Worm (Caenorhabditis elegans) whole organism, L1 larva: ENCODE data around the gene C38C3.3.

ENCODE experiments used
- egl-27 ChIP-seq, 2 experiments: fragments of 150-350 bp in 1 of 2; sonication (generic microtip); optimal IDR thresholded peaks; 3 replicates each; lab custom pipeline; 2017 to 2018; ENCODE audit warnings: missing biosample characterization in 2 of 2, missing genetic modification characterization in 2 of 2, missing genetic modification reagents in 2 of 2
- snpc-4 ChIP-seq: fragments of 150-350 bp; optimal IDR thresholded peaks from 2 replicates; lab custom pipeline; 2014; ENCODE audit warnings: missing biosample characterization, missing genetic modification characterization
- zag-1 ChIP-seq: fragments of 150-350 bp; optimal IDR thresholded peaks from 2 replicates; lab custom pipeline; 2014; ENCODE audit warnings: missing biosample characterization, missing genetic modification characterization

- TF ChIP-seq egl-27 (tag; optimal IDR thresholded peaks at IDR 0.05; lab: Kevin White, UChicago) (no peak), snpc-4 (tag; lab: Kevin White, UChicago) (no peak), zag-1 (tag; lab: Kevin White, UChicago) (no peak)
Measured at ce11 chrV:1488642-1489041, 6.8 kb upstream of the C38C3.3 start.
